Worm (Caenorhabditis elegans) whole organism, young adult: ENCODE data around the gene H03G16.7.

Experiments
- F49E8.2 ChIP-seq: sonication (generic microtip); optimal IDR thresholded peaks from 3 replicates; lab custom pipeline; 2017; ENCODE audit warnings: missing genetic modification characterization, mild to moderate bottlenecking, missing compliant biosample characterization, antibody characterized with exemption, moderate library complexity; ENCODE audit not compliant: insufficient read depth
- F57A8.1 ChIP-seq: fragments of 200-800 bp; sonication (Bioruptor generic); optimal IDR thresholded peaks from 2 replicates; lab custom pipeline; 2018; ENCODE audit warnings: mild to moderate bottlenecking, missing genetic modification characterization, moderate library complexity, missing compliant biosample characterization
- K11D2.4 ChIP-seq: fragments of 200-800 bp; sonication (Bioruptor generic); IDR thresholded peaks from 2 replicates; pipeline ENCODE4 v1.3.6; 2022; ENCODE audit warnings: missing genetic modification reagents, missing genetic modification characterization, missing compliant biosample characterization
- T26A5.8 ChIP-seq: sonication (generic microtip); optimal IDR thresholded peaks from 2 replicates; lab custom pipeline; 2016; ENCODE audit warnings: missing genetic modification characterization, missing compliant biosample characterization
- Y53G8AR.9 ChIP-seq: fragments of 200-800 bp; sonication (Bioruptor generic); conservative IDR thresholded peaks from 2 replicates; pipeline ENCODE4 v1.3.6; 2022; ENCODE audit warnings: missing genetic modification reagents, missing genetic modification characterization, missing compliant biosample characterization
- Y56A3A.18 ChIP-seq: fragments of 200-800 bp; sonication (Bioruptor generic); IDR thresholded peaks from 2 replicates; pipeline ENCODE4 v1.3.6; 2022; ENCODE audit warnings: missing genetic modification reagents, missing genetic modification characterization, missing compliant biosample characterization
- Y79H2A.3 ChIP-seq: fragments of 200-800 bp; sonication (Bioruptor generic); conservative IDR thresholded peaks from 2 replicates; pipeline ENCODE4 v1.3.6; 2022; ENCODE audit warnings: missing genetic modification reagents, missing genetic modification characterization, missing compliant biosample characterization
- Y95B8A.8 ChIP-seq: fragments of 200-800 bp; sonication (Bioruptor generic); IDR thresholded peaks from 2 replicates; pipeline ENCODE4 v1.3.6; 2022; ENCODE audit warnings: missing genetic modification reagents, missing genetic modification characterization, missing compliant biosample characterization
- ama-1 ChIP-seq, 3 experiments: fragments of 150-350 bp in 1 of 3; sonication (generic microtip) in 2 of 3; optimal IDR thresholded peaks; 2 replicates each; lab custom pipeline; 2014 to 2018; ENCODE audit warnings: missing biosample characterization in 2 of 3, missing genetic modification characterization in 2 of 3, missing genetic modification reagents in 2 of 3
- aptf-2 ChIP-seq: fragments of 200-800 bp; sonication (Bioruptor generic); conservative IDR thresholded peaks from 2 replicates; pipeline ENCODE4 v1.3.6; 2022; ENCODE audit warnings: missing genetic modification reagents, missing genetic modification characterization, missing compliant biosample characterization
- bed-2 ChIP-seq: fragments of 200-800 bp; sonication (Bioruptor generic); IDR thresholded peaks from 2 replicates; pipeline ENCODE4 v1.3.6; 2022; ENCODE audit warnings: missing genetic modification reagents, missing genetic modification characterization, missing compliant biosample characterization
- cebp-1 ChIP-seq, 2 experiments: fragments of 200-800 bp in 1 of 2; sonication (Bioruptor generic) in 1 of 2; sonication (generic microtip) in 1 of 2; IDR thresholded peaks in 1 of 2; optimal IDR thresholded peaks in 1 of 2; 2 replicates each; pipeline versions ENCODE4 v1.3.6 to Lab custom; 2017 to 2022; ENCODE audit warnings: missing compliant biosample characterization in 2 of 2, missing genetic modification characterization in 2 of 2, mild to moderate bottlenecking in 1 of 2, missing genetic modification reagents in 1 of 2, moderate library complexity in 1 of 2
- ceh-100 ChIP-seq: fragments of 200-800 bp; sonication (Bioruptor generic); IDR thresholded peaks from 2 replicates; pipeline ENCODE4 v1.3.6; 2022; ENCODE audit warnings: missing genetic modification reagents, missing genetic modification characterization, missing compliant biosample characterization
- ceh-40 ChIP-seq: fragments of 200-800 bp; sonication (Bioruptor generic); IDR thresholded peaks from 2 replicates; pipeline ENCODE4 v1.3.6; 2022; ENCODE audit warnings: missing genetic modification characterization, missing compliant biosample characterization
- ceh-58 ChIP-seq: fragments of 200-800 bp; sonication (Bioruptor generic); IDR thresholded peaks from 2 replicates; pipeline ENCODE4 v1.3.6; 2022; ENCODE audit warnings: missing genetic modification characterization, missing compliant biosample characterization
- die-1 ChIP-seq: sonication (generic microtip); optimal IDR thresholded peaks from 2 replicates; lab custom pipeline; 2016; ENCODE audit warnings: missing genotype, mild to moderate bottlenecking, missing genetic modification characterization, missing compliant biosample characterization
- dpl-1 ChIP-seq: fragments of 150-350 bp; optimal IDR thresholded peaks from 2 replicates; lab custom pipeline; 2014; ENCODE audit warnings: missing biosample characterization, missing genetic modification reagents, missing genetic modification characterization
- efl-1 ChIP-seq: fragments of 150-350 bp; optimal IDR thresholded peaks from 2 replicates; lab custom pipeline; 2014; ENCODE audit warnings: missing biosample characterization, missing genetic modification reagents, missing genetic modification characterization
- ekl-4 ChIP-seq: fragments of 200-800 bp; sonication (Bioruptor generic); IDR thresholded peaks from 2 replicates; pipeline ENCODE4 v1.3.6; 2022; ENCODE audit warnings: missing genetic modification reagents, missing genetic modification characterization, missing compliant biosample characterization
- him-1 ChIP-seq: sonication (generic microtip); optimal IDR thresholded peaks from 2 replicates; lab custom pipeline; 2016; ENCODE audit warnings: missing genotype, missing genetic modification reagents, missing genetic modification characterization, missing compliant biosample characterization
- lin-26 ChIP-seq: fragments of 200-800 bp; sonication (Bioruptor generic); IDR thresholded peaks from 2 replicates; pipeline ENCODE4 v1.3.6; 2022; ENCODE audit warnings: missing genetic modification reagents, missing genetic modification characterization, missing compliant biosample characterization
- lin-40 ChIP-seq: sonication (generic microtip); optimal IDR thresholded peaks from 2 replicates; lab custom pipeline; 2016; ENCODE audit warnings: missing genetic modification characterization, mild to moderate bottlenecking, missing compliant biosample characterization, missing genotype, missing genetic modification reagents
- lin-54 ChIP-seq: fragments of 200-800 bp; sonication (Bioruptor generic); optimal IDR thresholded peaks from 2 replicates; lab custom pipeline; 2018; ENCODE audit warnings: mild to moderate bottlenecking, missing genetic modification characterization, missing compliant biosample characterization
- madf-6 ChIP-seq: fragments of 200-800 bp; sonication (Bioruptor generic); IDR thresholded peaks from 2 replicates; pipeline ENCODE4 v1.3.6; 2022; ENCODE audit warnings: missing genetic modification reagents, missing genetic modification characterization, missing compliant biosample characterization
- madf-8 ChIP-seq: fragments of 200-800 bp; sonication (Bioruptor generic); conservative IDR thresholded peaks from 2 replicates; pipeline ENCODE4 v1.3.6; 2022; ENCODE audit warnings: missing genetic modification reagents, missing genetic modification characterization, missing compliant biosample characterization
- mes-4 ChIP-seq: sonication (generic microtip); optimal IDR thresholded peaks from 2 replicates; lab custom pipeline; 2016; ENCODE audit warnings: missing genotype, missing genetic modification characterization, missing compliant biosample characterization
- nfya-1 ChIP-seq: sonication (generic microtip); optimal IDR thresholded peaks from 2 replicates; lab custom pipeline; 2017; ENCODE audit warnings: antibody characterized with exemption, missing compliant biosample characterization, missing genetic modification characterization, borderline replicate concordance; ENCODE audit not compliant: insufficient read depth
- nhr-120 ChIP-seq: fragments of 200-800 bp; sonication (Bioruptor generic); IDR thresholded peaks from 2 replicates; pipeline ENCODE4 v1.3.6; 2022; ENCODE audit warnings: missing genetic modification characterization, missing compliant biosample characterization
- nhr-27 ChIP-seq: fragments of 200-800 bp; sonication (Bioruptor generic); optimal IDR thresholded peaks from 2 replicates; lab custom pipeline; 2018; ENCODE audit warnings: mild to moderate bottlenecking, missing genetic modification characterization, moderate library complexity, missing compliant biosample characterization
- nhr-80 ChIP-seq: sonication (generic microtip); optimal IDR thresholded peaks from 2 replicates; lab custom pipeline; 2016; ENCODE audit warnings: missing genetic modification characterization, missing compliant biosample characterization
- nhr-90 ChIP-seq: sonication (generic microtip); optimal IDR thresholded peaks from 2 replicates; lab custom pipeline; 2016; ENCODE audit warnings: missing genotype, mild to moderate bottlenecking, missing genetic modification characterization, missing compliant biosample characterization
- repo-1 ChIP-seq: sonication (generic microtip); optimal IDR thresholded peaks from 2 replicates; lab custom pipeline; 2017; ENCODE audit warnings: mild to moderate bottlenecking, missing genetic modification characterization, missing compliant biosample characterization
- rpc-1 ChIP-seq, 2 experiments: fragments of 150-350 bp in 1 of 2; sonication (generic microtip) in 1 of 2; optimal IDR thresholded peaks; 2 replicates each; lab custom pipeline; 2014 to 2018; ENCODE audit warnings: missing biosample characterization in 1 of 2, missing genetic modification characterization in 1 of 2, missing genetic modification reagents in 1 of 2, missing genotype in 1 of 2
- unc-130 ChIP-seq: sonication (generic microtip); optimal IDR thresholded peaks from 2 replicates; lab custom pipeline; 2016; ENCODE audit warnings: missing genetic modification reagents, missing genetic modification characterization, missing compliant biosample characterization
- unc-62 ChIP-seq: fragments of 150-350 bp; optimal IDR thresholded peaks from 2 replicates; lab custom pipeline; 2014; ENCODE audit warnings: missing biosample characterization, missing genetic modification reagents, missing genetic modification characterization
- zfh-2 ChIP-seq: fragments of 200-800 bp; sonication (Bioruptor generic); conservative IDR thresholded peaks from 2 replicates; pipeline ENCODE4 v1.3.6; 2022; ENCODE audit warnings: missing genetic modification reagents, missing genetic modification characterization, missing compliant biosample characterization
- ztf-25 ChIP-seq: fragments of 200-800 bp; sonication (Bioruptor generic); IDR thresholded peaks from 2 replicates; pipeline ENCODE4 v1.3.6; 2022; ENCODE audit warnings: missing genetic modification reagents, missing genetic modification characterization, missing compliant biosample characterization
- ztf-26 ChIP-seq: sonication (generic microtip); optimal IDR thresholded peaks from 2 replicates; lab custom pipeline; 2017; ENCODE audit warnings: missing genetic modification characterization, missing compliant biosample characterization
- ztf-28 ChIP-seq: fragments of 200-800 bp; sonication (Bioruptor generic); IDR thresholded peaks from 2 replicates; pipeline ENCODE4 v1.3.6; 2022; ENCODE audit warnings: missing genetic modification reagents, missing genetic modification characterization, missing compliant biosample characterization

H03G16.7 gene

ce11 chrX:15081486-15081885, 25.7 kb upstream of the H03G16.7 start:
- no peak for TF ChIP-seq nhr-27 (tag; lab: Kevin White, UChicago)
- 0 out of 2 replicates have a peak, but pooled peaks have one; percentile 22 for TF ChIP-seq lin-26 (GFP tag; lab: Robert Waterston, UW)

- TF ChIP-seq zfh-2 (GFP tag; lab: Robert Waterston, UW) (no peak), cebp-1 (GFP tag; IDR thresholded peaks at IDR 0.05; lab: Robert Waterston, UW) (no peak), cebp-1 (tag; optimal IDR thresholded peaks at IDR 0.05; lab: Kevin White, UChicago) (peak; percentile 9), bed-2 (GFP tag; lab: Robert Waterston, UW) (no peak), F57A8.1 (GFP tag; lab: Kevin White, UChicago) (no peak), ceh-100 (no peak), ekl-4 (no peak), nhr-120 (GFP tag; lab: Robert Waterston, UW) (no peak), Y95B8A.8 (GFP tag; lab: Robert Waterston, UW) (no peak), ztf-26 (tag; lab: Kevin White, UChicago) (peak; percentile 59), dpl-1 (no peak), ztf-25 (GFP tag; lab: Robert Waterston, UW) (no peak), aptf-2 (GFP tag; lab: Robert Waterston, UW) (no peak), ceh-40 (GFP tag; lab: Robert Waterston, UW) (no peak), nhr-80 (tag; lab: Kevin White, UChicago) (no peak), nfya-1 (no peak), lin-40 (tag; lab: Kevin White, UChicago) (peak; percentile 28), die-1 (tag; lab: Kevin White, UChicago) (no peak)
Measured at ce11 chrX:15079406-15079805, 23.6 kb upstream of the H03G16.7 start.

- 0 out of 2 replicates have a peak, but pooled peaks have one; percentile 31 for TF ChIP-seq K11D2.4
- TF ChIP-seq cebp-1 (GFP tag; IDR thresholded peaks at IDR 0.05; lab: Robert Waterston, UW) = no peak
- peak; percentile 26 for TF ChIP-seq cebp-1 (tag; optimal IDR thresholded peaks at IDR 0.05; lab: Kevin White, UChicago)
- TF ChIP-seq nhr-90 = no peak
- TF ChIP-seq unc-130 (GFP tag; lab: Kevin White, UChicago) = no peak
Measured at ce11 chrX:15078276-15078675, 22.5 kb upstream of the H03G16.7 start.

- TF ChIP-seq ama-1 (optimal IDR thresholded peaks at IDR 0.05; lab: Kevin White, UChicago) = no peak
- no peak for TF ChIP-seq ama-1 (GFP tag; optimal IDR thresholded peaks at IDR 0.05; lab: Kevin White, UChicago)
- TF ChIP-seq rpc-1 (optimal IDR thresholded peaks at IDR 0.05; lab: Kevin White, UChicago) = no peak
- no peak for TF ChIP-seq rpc-1 (tag; optimal IDR thresholded peaks at IDR 0.05; lab: Kevin White, UChicago)
- no peak for TF ChIP-seq zfh-2 (GFP tag; lab: Robert Waterston, UW)
- no peak for TF ChIP-seq ceh-100
- no peak for TF ChIP-seq cebp-1 (GFP tag; IDR thresholded peaks at IDR 0.05; lab: Robert Waterston, UW)
- TF ChIP-seq cebp-1 (tag; optimal IDR thresholded peaks at IDR 0.05; lab: Kevin White, UChicago) = no peak
Measured at ce11 chrX:15077597-15078261, 21.9 kb upstream of the H03G16.7 start, which contains the start of the genes H40L08.8, H40L08.2 and H40L08.7. Gene H40L08.8, minus strand, starts transcription at chrX:15077633. Gene H40L08.2, minus strand, starts transcription at chrX:15077744. Gene H40L08.7, minus strand, starts transcription at chrX:15077744.

ce11 chrX:15076909-15077308, 21.1 kb upstream of the H03G16.7 start:
- TF ChIP-seq F49E8.2 (no peak), bed-2 (GFP tag; lab: Robert Waterston, UW) (no peak), T26A5.8 (no peak), mes-4 (no peak), efl-1 (GFP tag; lab: Kevin White, UChicago) (no peak), madf-8 (GFP tag; lab: Robert Waterston, UW) (no peak), Y56A3A.18 (0 out of 2 replicates have a peak, but pooled peaks have one; percentile 28), unc-62 (GFP tag; lab: Kevin White, UChicago) (no peak), dpl-1 (no peak), ceh-58 (GFP tag; lab: Robert Waterston, UW) (no peak), ztf-25 (GFP tag; lab: Robert Waterston, UW) (no peak), nhr-80 (tag; lab: Kevin White, UChicago) (no peak), ztf-28 (GFP tag; lab: Robert Waterston, UW) (no peak), him-1 (no peak), Y95B8A.8 (GFP tag; lab: Robert Waterston, UW) (no peak), lin-54 (GFP tag; lab: Kevin White, UChicago) (no peak), repo-1 (no peak), Y53G8AR.9 (GFP tag; lab: Robert Waterston, UW) (no peak), madf-6 (GFP tag; lab: Robert Waterston, UW) (0 out of 2 replicates have a peak, but pooled peaks have one; percentile 6), Y79H2A.3 (no peak)
